Worm (Caenorhabditis elegans) whole organism, L4 larva: ENCODE results near the gene mvb-12.

Experiments
- D1046.2 ChIP-seq: fragments of 200-800 bp; sonication (Bioruptor generic); IDR thresholded peaks from 2 replicates; pipeline ENCODE4 v1.3.6; 2022; ENCODE audit warnings: missing genetic modification characterization, missing compliant biosample characterization
- F49E8.2 ChIP-seq: sonication (generic microtip); optimal IDR thresholded peaks from 2 replicates; lab custom pipeline; 2016; ENCODE audit warnings: missing compliant biosample characterization, mild to moderate bottlenecking, missing genetic modification characterization, borderline replicate concordance
- T20F7.1 ChIP-seq: fragments of 200-800 bp; sonication (Bioruptor generic); optimal IDR thresholded peaks from 2 replicates; lab custom pipeline; 2018; ENCODE audit warnings: mild to moderate bottlenecking, missing genetic modification characterization, missing compliant biosample characterization
- Y5F2A.4 ChIP-seq: fragments of 200-800 bp; sonication (Bioruptor generic); optimal IDR thresholded peaks from 2 replicates; lab custom pipeline; 2018; ENCODE audit warnings: mild to moderate bottlenecking, missing genetic modification characterization, missing compliant biosample characterization
- Y75B8A.6 ChIP-seq: fragments of 200-800 bp; sonication (Bioruptor generic); IDR thresholded peaks from 2 replicates; pipeline ENCODE4 v1.3.6; 2022; ENCODE audit warnings: missing genetic modification reagents, missing genetic modification characterization, missing compliant biosample characterization
- ZK337.2 ChIP-seq: fragments of 200-800 bp; sonication (Bioruptor generic); IDR thresholded peaks from 2 replicates; pipeline ENCODE4 v1.3.6; 2022; ENCODE audit warnings: missing genetic modification reagents, missing genetic modification characterization, missing compliant biosample characterization
- aly-2 ChIP-seq: sonication (generic microtip); optimal IDR thresholded peaks from 2 replicates; lab custom pipeline; 2018; ENCODE audit warnings: missing biosample characterization, missing genetic modification characterization
- ama-1 ChIP-seq: fragments of 150-350 bp; optimal IDR thresholded peaks from 2 replicates; lab custom pipeline; 2014; ENCODE audit warnings: inconsistent platforms, mixed read lengths
- arid-1 ChIP-seq: fragments of 200-800 bp; sonication (Bioruptor generic); conservative IDR thresholded peaks from 2 replicates; pipeline ENCODE4 v1.3.6; 2022; ENCODE audit warnings: missing genetic modification reagents, missing genetic modification characterization, missing compliant biosample characterization
- attf-4 ChIP-seq: sonication (generic microtip); optimal IDR thresholded peaks from 3 replicates; lab custom pipeline; 2017; ENCODE audit warnings: missing biosample characterization, missing genetic modification characterization
- ceh-20 ChIP-seq: fragments of 200-800 bp; sonication (Bioruptor generic); IDR thresholded peaks from 2 replicates; pipeline ENCODE4 v1.3.6; 2022; ENCODE audit warnings: missing genetic modification reagents, missing genetic modification characterization, missing compliant biosample characterization
- ceh-32 ChIP-seq: sonication (generic microtip); optimal IDR thresholded peaks from 2 replicates; lab custom pipeline; 2016; ENCODE audit warnings: mild to moderate bottlenecking, missing genetic modification characterization, missing compliant biosample characterization; ENCODE audit not compliant: poor library complexity
- ceh-44 ChIP-seq: fragments of 200-800 bp; sonication (Bioruptor generic); IDR thresholded peaks from 2 replicates; pipeline ENCODE4 v1.3.6; 2022; ENCODE audit warnings: missing genetic modification reagents, missing genetic modification characterization, missing compliant biosample characterization
- ceh-62 ChIP-seq: sonication (generic microtip); optimal IDR thresholded peaks from 2 replicates; lab custom pipeline; 2017; ENCODE audit warnings: missing biosample characterization, missing genetic modification characterization
- ceh-82 ChIP-seq: sonication (generic microtip); optimal IDR thresholded peaks from 2 replicates; lab custom pipeline; 2017; ENCODE audit warnings: missing biosample characterization, missing genetic modification characterization
- ctbp-1 ChIP-seq: fragments of 200-800 bp; sonication (Bioruptor generic); IDR thresholded peaks from 2 replicates; pipeline ENCODE4 v1.3.6; 2022; ENCODE audit warnings: missing genetic modification reagents, missing genetic modification characterization, missing compliant biosample characterization
- daf-12 ChIP-seq: fragments of 150-350 bp; optimal IDR thresholded peaks from 2 replicates; lab custom pipeline; 2014; ENCODE audit warnings: missing biosample characterization, missing genetic modification reagents, missing genetic modification characterization
- daf-16 ChIP-seq, 3 experiments: sonication (generic microtip); optimal IDR thresholded peaks; 2 replicates each; lab custom pipeline; 2016 to 2017; ENCODE audit warnings: missing genetic modification characterization in 3 of 3, missing genetic modification reagents in 3 of 3, mild to moderate bottlenecking in 2 of 3, missing compliant biosample characterization in 2 of 3, missing biosample characterization in 1 of 3, moderate library complexity in 1 of 3
- daf-19 ChIP-seq: fragments of 200-800 bp; sonication (Bioruptor generic); conservative IDR thresholded peaks from 2 replicates; pipeline ENCODE4 v1.3.6; 2022; ENCODE audit warnings: missing genetic modification characterization, missing compliant biosample characterization
- dmd-6 ChIP-seq: fragments of 200-800 bp; sonication (Bioruptor generic); IDR thresholded peaks from 2 replicates; pipeline ENCODE4 v1.3.6; 2022; ENCODE audit warnings: missing genetic modification reagents, missing genetic modification characterization, missing compliant biosample characterization
- dmd-8 ChIP-seq: fragments of 200-800 bp; sonication (Bioruptor generic); IDR thresholded peaks from 2 replicates; pipeline ENCODE4 v1.3.6; 2022; ENCODE audit warnings: missing genetic modification characterization, missing compliant biosample characterization
- dmd-9 ChIP-seq: fragments of 200-800 bp; sonication (Bioruptor generic); IDR thresholded peaks from 2 replicates; pipeline ENCODE4 v1.3.6; 2022; ENCODE audit warnings: missing genetic modification reagents, missing genetic modification characterization, missing compliant biosample characterization
- dve-1 ChIP-seq: sonication (generic microtip); optimal IDR thresholded peaks from 2 replicates; lab custom pipeline; 2017; ENCODE audit warnings: antibody characterized with exemption, mild to moderate bottlenecking, missing genetic modification characterization, missing compliant biosample characterization; ENCODE audit not compliant: insufficient read depth
- egl-27 ChIP-seq: sonication (generic microtip); optimal IDR thresholded peaks from 3 replicates; lab custom pipeline; 2017; ENCODE audit warnings: missing biosample characterization, missing genetic modification reagents, missing genetic modification characterization
- gei-8 ChIP-seq: fragments of 200-800 bp; sonication (Bioruptor generic); optimal IDR thresholded peaks from 2 replicates; lab custom pipeline; 2018; ENCODE audit warnings: mild to moderate bottlenecking, missing genetic modification characterization, missing compliant biosample characterization
- hif-1 ChIP-seq, 2 experiments: sonication (generic microtip); optimal IDR thresholded peaks; 2 replicates each; lab custom pipeline; 2016 to 2017; ENCODE audit warnings: missing compliant biosample characterization in 2 of 2, missing genetic modification characterization in 2 of 2, missing genetic modification reagents in 2 of 2, missing genotype in 2 of 2, mild to moderate bottlenecking in 1 of 2
- hlh-30 ChIP-seq: sonication (generic microtip); optimal IDR thresholded peaks from 2 replicates; lab custom pipeline; 2017; ENCODE audit warnings: antibody characterized with exemption, mild to moderate bottlenecking, missing genetic modification characterization, missing compliant biosample characterization; ENCODE audit not compliant: insufficient read depth
- jun-1 ChIP-seq: fragments of 150-350 bp; optimal IDR thresholded peaks from 2 replicates; lab custom pipeline; 2014; ENCODE audit warnings: missing biosample characterization, missing genetic modification reagents, missing genetic modification characterization
- lim-7 ChIP-seq: fragments of 200-800 bp; sonication (Bioruptor generic); IDR thresholded peaks from 2 replicates; pipeline ENCODE4 v1.3.6; 2022; ENCODE audit warnings: missing genetic modification characterization, missing compliant biosample characterization
- lin-13 ChIP-seq: fragments of 150-350 bp; optimal IDR thresholded peaks from 2 replicates; lab custom pipeline; 2014; ENCODE audit warnings: missing biosample characterization, missing genetic modification reagents, missing genetic modification characterization
- lin-15B ChIP-seq: fragments of 150-350 bp; sonication (generic microtip); optimal IDR thresholded peaks from 3 replicates; lab custom pipeline; 2014; ENCODE audit warnings: missing biosample characterization, missing genetic modification characterization
- lin-39 ChIP-seq: fragments of 150-350 bp; optimal IDR thresholded peaks from 2 replicates; lab custom pipeline; 2014; ENCODE audit warnings: missing biosample characterization, missing genetic modification reagents, missing genetic modification characterization
- lir-3 ChIP-seq: sonication (generic microtip); optimal IDR thresholded peaks from 2 replicates; lab custom pipeline; 2016; ENCODE audit warnings: mild to moderate bottlenecking, missing genetic modification characterization, missing compliant biosample characterization
- lsy-2 ChIP-seq, 2 experiments: fragments of 150-350 bp in 1 of 2; sonication (generic microtip) in 1 of 2; optimal IDR thresholded peaks; 2 replicates each; lab custom pipeline; 2014 to 2017; ENCODE audit warnings: missing biosample characterization in 2 of 2, missing genetic modification characterization in 2 of 2
- madf-5 ChIP-seq, 2 experiments: fragments of 200-800 bp; sonication (Bioruptor generic); IDR thresholded peaks; 2 replicates each; pipeline ENCODE4 v1.3.6; 2022; ENCODE audit warnings: missing compliant biosample characterization in 2 of 2, missing genetic modification characterization in 2 of 2
- madf-9 ChIP-seq: fragments of 200-800 bp; sonication (Bioruptor generic); conservative IDR thresholded peaks from 2 replicates; pipeline ENCODE4 v1.3.6; 2022; ENCODE audit warnings: missing genetic modification reagents, missing genetic modification characterization, missing compliant biosample characterization
- mdt-29 ChIP-seq: fragments of 200-800 bp; sonication (Bioruptor generic); IDR thresholded peaks from 2 replicates; pipeline ENCODE4 v1.3.6; 2022; ENCODE audit warnings: missing genetic modification reagents, missing genetic modification characterization, missing compliant biosample characterization
- mep-1 ChIP-seq: fragments of 150-350 bp; sonication (generic microtip); optimal IDR thresholded peaks from 3 replicates; lab custom pipeline; 2014; ENCODE audit warnings: missing biosample characterization, missing genetic modification characterization
- mes-2 ChIP-seq: sonication (generic microtip); optimal IDR thresholded peaks from 2 replicates; lab custom pipeline; 2016; ENCODE audit warnings: missing genotype, mild to moderate bottlenecking, missing genetic modification characterization, missing compliant biosample characterization; ENCODE audit not compliant: poor library complexity, severe bottlenecking
- mxl-3 ChIP-seq: fragments of 200-800 bp; sonication (Bioruptor generic); optimal IDR thresholded peaks from 2 replicates; lab custom pipeline; 2018; ENCODE audit warnings: mild to moderate bottlenecking, missing genetic modification characterization, missing compliant biosample characterization
- nhr-237 ChIP-seq: sonication (generic microtip); optimal IDR thresholded peaks from 2 replicates; lab custom pipeline; 2017; ENCODE audit warnings: missing biosample characterization, missing genetic modification characterization
- nhr-25 ChIP-seq: sonication (generic microtip); optimal IDR thresholded peaks from 2 replicates; lab custom pipeline; 2017; ENCODE audit warnings: missing genetic modification characterization, mild to moderate bottlenecking, missing compliant biosample characterization, antibody characterized with exemption, moderate library complexity, borderline replicate concordance; ENCODE audit not compliant: insufficient read depth
- nhr-77 ChIP-seq: fragments of 150-350 bp; optimal IDR thresholded peaks from 2 replicates; lab custom pipeline; 2014; ENCODE audit warnings: missing biosample characterization, missing genetic modification characterization
- pqm-1 ChIP-seq: sonication (generic microtip); optimal IDR thresholded peaks from 2 replicates; lab custom pipeline; 2017; ENCODE audit warnings: missing biosample characterization, missing genetic modification characterization
- rbr-2 ChIP-seq: sonication (generic microtip); optimal IDR thresholded peaks from 2 replicates; lab custom pipeline; 2016; ENCODE audit warnings: missing genotype, missing genetic modification characterization, missing compliant biosample characterization
- saeg-2 ChIP-seq: fragments of 200-800 bp; sonication (Bioruptor generic); IDR thresholded peaks from 2 replicates; pipeline ENCODE4 v1.3.6; 2022; ENCODE audit warnings: missing genetic modification reagents, missing genetic modification characterization, missing compliant biosample characterization
- spr-1 ChIP-seq: sonication (generic microtip); optimal IDR thresholded peaks from 2 replicates; lab custom pipeline; 2016; ENCODE audit warnings: mild to moderate bottlenecking, missing genetic modification characterization, missing compliant biosample characterization
- unc-130 ChIP-seq: sonication (generic microtip); optimal IDR thresholded peaks from 2 replicates; lab custom pipeline; 2016; ENCODE audit warnings: missing genetic modification reagents, missing genetic modification characterization, missing compliant biosample characterization
- zip-11 ChIP-seq: fragments of 200-800 bp; sonication (Bioruptor generic); IDR thresholded peaks from 2 replicates; pipeline ENCODE4 v1.3.6; 2022; ENCODE audit warnings: missing genetic modification characterization, missing compliant biosample characterization
- ztf-7 ChIP-seq: fragments of 150-350 bp; optimal IDR thresholded peaks from 2 replicates; lab custom pipeline; 2014; ENCODE audit warnings: missing biosample characterization, missing genetic modification characterization

mvb-12 gene

ce11 chrIV:7845585-7845984, 15.3 kb downstream of the mvb-12 start (continued):
- no peak for TF ChIP-seq madf-5 (GFP tag; IDR thresholded peaks at IDR 0.05; lab: Robert Waterston, UW)
- no peak for TF ChIP-seq madf-9 (GFP tag; lab: Robert Waterston, UW)
- TF ChIP-seq daf-16 (GFP tag; optimal IDR thresholded peaks at IDR 0.05; lab: Kevin White, UChicago): peak; percentile 25 to 57
- TF ChIP-seq daf-16 (tag; optimal IDR thresholded peaks at IDR 0.05; lab: Kevin White, UChicago): peak; percentile 72
- peak; percentile 31 for TF ChIP-seq ztf-7 (tag; lab: Kevin White, UChicago)
- peak; percentile 57 for TF ChIP-seq arid-1 (GFP tag; lab: Robert Waterston, UW)
- TF ChIP-seq hlh-30 (tag; lab: Kevin White, UChicago): peak; percentile 79
- TF ChIP-seq lin-13: peak; percentile 53
- TF ChIP-seq mep-1: peak; percentile 89
- no peak for TF ChIP-seq Y5F2A.4 (GFP tag; lab: Kevin White, UChicago)
- TF ChIP-seq zip-11 (GFP tag; lab: Robert Waterston, UW): no peak
- no peak for TF ChIP-seq ceh-82
- TF ChIP-seq mes-2 (tag; lab: Kevin White, UChicago): peak; percentile 77
- TF ChIP-seq F49E8.2 (tag; lab: Kevin White, UChicago): no peak
- no peak for TF ChIP-seq pqm-1 (tag; lab: Kevin White, UChicago)
- 0 out of 2 replicates have a peak, but pooled peaks have one; percentile 53 for TF ChIP-seq ZK337.2 (GFP tag; lab: Robert Waterston, UW)
- no peak for TF ChIP-seq unc-130
- TF ChIP-seq Y75B8A.6: no peak
- TF ChIP-seq aly-2 (tag; lab: Kevin White, UChicago): no peak
- TF ChIP-seq mxl-3 (GFP tag; lab: Kevin White, UChicago): peak; percentile 82
- peak; percentile 70 for TF ChIP-seq ctbp-1
- no peak for TF ChIP-seq egl-27
- TF ChIP-seq nhr-25 (tag; lab: Kevin White, UChicago): peak; percentile 73
- TF ChIP-seq D1046.2 (GFP tag; lab: Robert Waterston, UW): 0 out of 2 replicates have a peak, but pooled peaks have one; percentile 58
- TF ChIP-seq saeg-2 (GFP tag; lab: Robert Waterston, UW): no peak
- peak; percentile 77 for TF ChIP-seq dve-1 (tag; lab: Kevin White, UChicago)
- peak; percentile 15 for TF ChIP-seq T20F7.1
- TF ChIP-seq nhr-237 (tag; lab: Kevin White, UChicago): no peak
- TF ChIP-seq daf-12 (tag; lab: Kevin White, UChicago): no peak
- TF ChIP-seq ceh-44: no peak; the same call in 1 of the 2 replicates
- 0 out of 2 replicates have a peak, but pooled peaks have one; percentile 55 for TF ChIP-seq dmd-8 (GFP tag; lab: Robert Waterston, UW)
- TF ChIP-seq dmd-9: no peak
- TF ChIP-seq lim-7 (GFP tag; lab: Robert Waterston, UW): no peak
- peak; percentile 70; the same call in 1 of the 2 replicates for TF ChIP-seq ceh-20
- TF ChIP-seq ceh-62 (tag; lab: Kevin White, UChicago): no peak
- TF ChIP-seq hif-1 (tag; optimal IDR thresholded peaks at IDR 0.05; lab: Kevin White, UChicago): peak in 1 of 2 experiments; percentile 60
- no peak for TF ChIP-seq attf-4 (tag; lab: Kevin White, UChicago)
- TF ChIP-seq rbr-2 (tag; lab: Kevin White, UChicago): peak; percentile 91
- TF ChIP-seq ama-1 (lab: Kevin White, UChicago): peak; percentile 24
- TF ChIP-seq jun-1 (tag; lab: Kevin White, UChicago): peak; percentile 11
- no peak for TF ChIP-seq gei-8 (GFP tag; lab: Kevin White, UChicago)
- peak; percentile 54 for TF ChIP-seq spr-1
- no peak for TF ChIP-seq lin-39 (tag; lab: Kevin White, UChicago)
- no peak for TF ChIP-seq daf-19 (GFP tag; lab: Robert Waterston, UW)
- peak; percentile 39 for TF ChIP-seq ceh-32 (tag; lab: Kevin White, UChicago)
- no peak for TF ChIP-seq mdt-29 (GFP tag; lab: Robert Waterston, UW)
- no peak for TF ChIP-seq lir-3
- peak; percentile 64 for TF ChIP-seq dmd-6 (GFP tag; lab: Robert Waterston, UW)
- TF ChIP-seq lin-15B: no peak
- peak; percentile 29 to 74 for TF ChIP-seq lsy-2 (tag; optimal IDR thresholded peaks at IDR 0.05; lab: Kevin White, UChicago)
- peak; percentile 37 for TF ChIP-seq nhr-77 (tag; lab: Kevin White, UChicago)
